Fruit fly (Drosophila melanogaster) whole organism, adult: ENCODE data around the gene CG42809.

Source experiments
- CG1620 ChIP-seq: fragments of 200-800 bp; sonication (Bioruptor generic); optimal IDR thresholded peaks from 2 replicates; lab custom pipeline; 2016; ENCODE audit warnings: missing biosample characterization, missing genetic modification characterization
- CG7101 ChIP-seq: fragments of 200-800 bp; sonication (Bioruptor generic); optimal IDR thresholded peaks from 2 replicates; lab custom pipeline; 2018; ENCODE audit warnings: missing biosample characterization, mild to moderate bottlenecking, missing genetic modification characterization, moderate library complexity
- Clk ChIP-seq: fragments of 200-800 bp; sonication (Bioruptor generic); optimal IDR thresholded peaks from 2 replicates; lab custom pipeline; 2017; ENCODE audit warnings: missing biosample characterization, missing genetic modification characterization
- Crg-1 ChIP-seq: fragments of 200-800 bp; sonication (Bioruptor generic); optimal IDR thresholded peaks from 2 replicates; lab custom pipeline; 2016; ENCODE audit warnings: missing biosample characterization, missing genetic modification characterization
- Hr96 ChIP-seq: fragments of 200-800 bp; sonication (Bioruptor generic); optimal IDR thresholded peaks from 2 replicates; lab custom pipeline; 2016; ENCODE audit warnings: missing biosample characterization, missing genetic modification characterization
- Mnt ChIP-seq: fragments of 200-800 bp; sonication (Bioruptor generic); optimal IDR thresholded peaks from 2 replicates; lab custom pipeline; 2016; ENCODE audit warnings: missing biosample characterization, mild to moderate bottlenecking, missing genetic modification characterization
- cic ChIP-seq: fragments of 200-800 bp; sonication (Bioruptor generic); optimal IDR thresholded peaks from 2 replicates; lab custom pipeline; 2017; ENCODE audit warnings: missing biosample characterization, mild to moderate bottlenecking, missing genetic modification characterization, moderate library complexity
- pad ChIP-seq: fragments of 200-800 bp; sonication (Bioruptor generic); optimal IDR thresholded peaks from 3 replicates; lab custom pipeline; 2017; ENCODE audit warnings: missing biosample characterization, missing genetic modification characterization, mild to moderate bottlenecking, moderate library complexity, missing genetic modification reagents
- tj ChIP-seq: fragments of 200-800 bp; sonication (Bioruptor generic); optimal IDR thresholded peaks from 3 replicates; lab custom pipeline; 2017; ENCODE audit warnings: missing biosample characterization, mild to moderate bottlenecking, missing genetic modification characterization, moderate library complexity
- toe ChIP-seq: fragments of 200-800 bp; sonication (Bioruptor generic); optimal IDR thresholded peaks from 2 replicates; lab custom pipeline; 2016; ENCODE audit warnings: missing biosample characterization, missing genetic modification characterization

dm6 chr2L:13445249-13445846 lies 11.9 kb upstream of the CG42809 start, which contains the start of gene Hacd2:
- TF ChIP-seq cic (GFP tag; lab: Kevin White, UChicago) (no peak), Hr96 (GFP tag; lab: Kevin White, UChicago) (peak; percentile 14), Mnt (GFP tag; lab: Kevin White, UChicago) (no peak), CG1620 (peak; percentile 44), pad (GFP tag; lab: Kevin White, UChicago) (peak; percentile 41), toe (no peak), tj (GFP tag; lab: Kevin White, UChicago) (no peak), CG7101 (tag; lab: Kevin White, UChicago) (peak; percentile 17), Crg-1 (GFP tag; lab: Kevin White, UChicago) (no peak), Clk (peak; percentile 2)
